Worm (Caenorhabditis elegans) whole organism, young adult: ENCODE measurements around the gene srsx-34.

Experiments used
- F37B4.10 ChIP-seq: fragments of 200-800 bp; sonication (Bioruptor generic); IDR thresholded peaks from 2 replicates; pipeline ENCODE4 v1.3.6; 2022; ENCODE audit warnings: missing genetic modification characterization, missing compliant biosample characterization
- F39B2.1 ChIP-seq: fragments of 200-800 bp; sonication (Bioruptor generic); IDR thresholded peaks from 2 replicates; pipeline ENCODE4 v1.3.6; 2022; ENCODE audit warnings: missing genetic modification reagents, missing genetic modification characterization, missing compliant biosample characterization
- F55B11.4 ChIP-seq: sonication (generic microtip); optimal IDR thresholded peaks from 2 replicates; lab custom pipeline; 2016; ENCODE audit warnings: missing compliant biosample characterization, missing genetic modification characterization, borderline replicate concordance; ENCODE audit not compliant: insufficient read depth
- F57A8.1 ChIP-seq: fragments of 200-800 bp; sonication (Bioruptor generic); optimal IDR thresholded peaks from 2 replicates; lab custom pipeline; 2018; ENCODE audit warnings: mild to moderate bottlenecking, missing genetic modification characterization, moderate library complexity, missing compliant biosample characterization
- K11D2.4 ChIP-seq: fragments of 200-800 bp; sonication (Bioruptor generic); IDR thresholded peaks from 2 replicates; pipeline ENCODE4 v1.3.6; 2022; ENCODE audit warnings: missing genetic modification reagents, missing genetic modification characterization, missing compliant biosample characterization
- K12H6.12 ChIP-seq: fragments of 200-800 bp; sonication (Bioruptor generic); optimal IDR thresholded peaks from 2 replicates; lab custom pipeline; 2018; ENCODE audit warnings: mild to moderate bottlenecking, missing genetic modification characterization, missing compliant biosample characterization
- Y67H2A.10 ChIP-seq: fragments of 200-800 bp; sonication (Bioruptor generic); conservative IDR thresholded peaks from 2 replicates; pipeline ENCODE4 v1.3.6; 2022; ENCODE audit warnings: missing genetic modification reagents, missing genetic modification characterization, missing compliant biosample characterization
- akir-1 ChIP-seq: fragments of 200-800 bp; sonication (Bioruptor generic); optimal IDR thresholded peaks from 2 replicates; lab custom pipeline; 2018; ENCODE audit warnings: mild to moderate bottlenecking, missing genetic modification characterization, moderate library complexity, missing compliant biosample characterization
- ama-1 ChIP-seq, 3 experiments: fragments of 150-350 bp in 1 of 3; sonication (generic microtip) in 2 of 3; optimal IDR thresholded peaks; 2 replicates each; lab custom pipeline; 2014 to 2018; ENCODE audit warnings: missing biosample characterization in 2 of 3, missing genetic modification characterization in 2 of 3, missing genetic modification reagents in 2 of 3
- aptf-3 ChIP-seq: fragments of 200-800 bp; sonication (Bioruptor generic); IDR thresholded peaks from 2 replicates; pipeline ENCODE4 v1.3.6; 2022; ENCODE audit warnings: missing genetic modification characterization, missing compliant biosample characterization
- attf-5 ChIP-seq: fragments of 200-800 bp; sonication (Bioruptor generic); optimal IDR thresholded peaks from 2 replicates; lab custom pipeline; 2018; ENCODE audit warnings: mild to moderate bottlenecking, missing genetic modification characterization, missing compliant biosample characterization
- bed-1 ChIP-seq: fragments of 200-800 bp; sonication (Bioruptor generic); IDR thresholded peaks from 2 replicates; pipeline ENCODE4 v1.3.6; 2022; ENCODE audit warnings: missing genetic modification reagents, missing genetic modification characterization, missing compliant biosample characterization
- cebp-1 ChIP-seq, 2 experiments: fragments of 200-800 bp in 1 of 2; sonication (Bioruptor generic) in 1 of 2; sonication (generic microtip) in 1 of 2; IDR thresholded peaks in 1 of 2; optimal IDR thresholded peaks in 1 of 2; 2 replicates each; pipeline versions ENCODE4 v1.3.6 to Lab custom; 2017 to 2022; ENCODE audit warnings: missing compliant biosample characterization in 2 of 2, missing genetic modification characterization in 2 of 2, mild to moderate bottlenecking in 1 of 2, missing genetic modification reagents in 1 of 2, moderate library complexity in 1 of 2
- ceh-100 ChIP-seq: fragments of 200-800 bp; sonication (Bioruptor generic); IDR thresholded peaks from 2 replicates; pipeline ENCODE4 v1.3.6; 2022; ENCODE audit warnings: missing genetic modification reagents, missing genetic modification characterization, missing compliant biosample characterization
- ceh-40 ChIP-seq: fragments of 200-800 bp; sonication (Bioruptor generic); IDR thresholded peaks from 2 replicates; pipeline ENCODE4 v1.3.6; 2022; ENCODE audit warnings: missing genetic modification characterization, missing compliant biosample characterization
- ceh-58 ChIP-seq: fragments of 200-800 bp; sonication (Bioruptor generic); IDR thresholded peaks from 2 replicates; pipeline ENCODE4 v1.3.6; 2022; ENCODE audit warnings: missing genetic modification characterization, missing compliant biosample characterization
- dox-1 ChIP-seq: fragments of 200-800 bp; sonication (Bioruptor generic); IDR thresholded peaks from 2 replicates; pipeline ENCODE4 v1.3.6; 2022; ENCODE audit warnings: missing genetic modification reagents, missing genetic modification characterization, missing compliant biosample characterization
- ets-4 ChIP-seq: fragments of 200-800 bp; sonication (Bioruptor generic); optimal IDR thresholded peaks from 2 replicates; lab custom pipeline; 2018; ENCODE audit warnings: mild to moderate bottlenecking, missing genetic modification characterization, missing compliant biosample characterization
- gei-17 ChIP-seq: fragments of 200-800 bp; sonication (Bioruptor generic); optimal IDR thresholded peaks from 2 replicates; lab custom pipeline; 2018; ENCODE audit warnings: mild to moderate bottlenecking, missing genetic modification characterization, missing compliant biosample characterization
- hrde-1 ChIP-seq: sonication (generic microtip); optimal IDR thresholded peaks from 2 replicates; lab custom pipeline; 2016; ENCODE audit warnings: missing genetic modification characterization, mild to moderate bottlenecking, missing compliant biosample characterization, moderate library complexity, missing genotype, missing genetic modification reagents, borderline replicate concordance
- hsf-1 ChIP-seq: fragments of 200-800 bp; sonication (Bioruptor generic); IDR thresholded peaks from 2 replicates; pipeline ENCODE4 v1.3.6; 2022; ENCODE audit warnings: missing genetic modification reagents, missing genetic modification characterization, missing compliant biosample characterization
- let-607 ChIP-seq, 2 experiments: fragments of 200-800 bp in 1 of 2; sonication (Bioruptor generic) in 1 of 2; sonication (generic microtip) in 1 of 2; optimal IDR thresholded peaks; 2 replicates each; lab custom pipeline; 2016 to 2018; ENCODE audit warnings: mild to moderate bottlenecking in 2 of 2, missing compliant biosample characterization in 2 of 2, missing genetic modification characterization in 2 of 2, moderate library complexity in 2 of 2, missing genotype in 1 of 2
- mcd-1 ChIP-seq: fragments of 200-800 bp; sonication (Bioruptor generic); IDR thresholded peaks from 2 replicates; pipeline ENCODE4 v1.3.6; 2022; ENCODE audit warnings: missing genetic modification reagents, missing genetic modification characterization, missing compliant biosample characterization
- mxl-1 ChIP-seq: sonication (generic microtip); optimal IDR thresholded peaks from 2 replicates; lab custom pipeline; 2016; ENCODE audit warnings: missing genetic modification characterization, missing compliant biosample characterization
- nfya-1 ChIP-seq: sonication (generic microtip); optimal IDR thresholded peaks from 2 replicates; lab custom pipeline; 2017; ENCODE audit warnings: antibody characterized with exemption, missing compliant biosample characterization, missing genetic modification characterization, borderline replicate concordance; ENCODE audit not compliant: insufficient read depth
- nfyb-1 ChIP-seq: fragments of 200-800 bp; sonication (Bioruptor generic); IDR thresholded peaks from 2 replicates; pipeline ENCODE4 v1.3.6; 2022; ENCODE audit warnings: missing genetic modification reagents, missing genetic modification characterization, missing compliant biosample characterization
- rec-8 ChIP-seq, 2 experiments: sonication (generic microtip); optimal IDR thresholded peaks; 2 replicates each; lab custom pipeline; 2016; ENCODE audit warnings: mild to moderate bottlenecking in 2 of 2, missing genetic modification characterization in 2 of 2, missing genetic modification reagents in 2 of 2, missing genotype in 2 of 2, missing biosample characterization in 1 of 2, missing compliant biosample characterization in 1 of 2, moderate library complexity in 1 of 2
- repo-1 ChIP-seq: sonication (generic microtip); optimal IDR thresholded peaks from 2 replicates; lab custom pipeline; 2017; ENCODE audit warnings: mild to moderate bottlenecking, missing genetic modification characterization, missing compliant biosample characterization
- rpc-1 ChIP-seq, 2 experiments: fragments of 150-350 bp in 1 of 2; sonication (generic microtip) in 1 of 2; optimal IDR thresholded peaks; 2 replicates each; lab custom pipeline; 2014 to 2018; ENCODE audit warnings: missing biosample characterization in 1 of 2, missing genetic modification characterization in 1 of 2, missing genetic modification reagents in 1 of 2, missing genotype in 1 of 2
- snpc-1.3 ChIP-seq: sonication (generic microtip); optimal IDR thresholded peaks from 2 replicates; lab custom pipeline; 2017; ENCODE audit warnings: missing genetic modification characterization, mild to moderate bottlenecking, missing compliant biosample characterization, antibody characterized with exemption, moderate library complexity, missing genotype, missing genetic modification reagents; ENCODE audit not compliant: insufficient read depth
- tbp1 ChIP-seq: fragments of 200-800 bp; sonication (Bioruptor generic); optimal IDR thresholded peaks from 2 replicates; lab custom pipeline; 2018; ENCODE audit warnings: mild to moderate bottlenecking, missing genetic modification characterization, missing compliant biosample characterization
- zim-3 ChIP-seq: sonication (generic microtip); optimal IDR thresholded peaks from 2 replicates; lab custom pipeline; 2017; ENCODE audit warnings: mild to moderate bottlenecking, missing genetic modification characterization, moderate library complexity, missing compliant biosample characterization
- ztf-18 ChIP-seq: sonication (generic microtip); optimal IDR thresholded peaks from 2 replicates; lab custom pipeline; 2016; ENCODE audit warnings: missing genotype, mild to moderate bottlenecking, missing genetic modification characterization, missing compliant biosample characterization
- ztf-28 ChIP-seq: fragments of 200-800 bp; sonication (Bioruptor generic); IDR thresholded peaks from 2 replicates; pipeline ENCODE4 v1.3.6; 2022; ENCODE audit warnings: missing genetic modification reagents, missing genetic modification characterization, missing compliant biosample characterization
- ztf-3 ChIP-seq: fragments of 200-800 bp; sonication (Bioruptor generic); optimal IDR thresholded peaks from 2 replicates; lab custom pipeline; 2018; ENCODE audit warnings: mild to moderate bottlenecking, missing genetic modification characterization, missing compliant biosample characterization

Gene srsx-34

DNA sequence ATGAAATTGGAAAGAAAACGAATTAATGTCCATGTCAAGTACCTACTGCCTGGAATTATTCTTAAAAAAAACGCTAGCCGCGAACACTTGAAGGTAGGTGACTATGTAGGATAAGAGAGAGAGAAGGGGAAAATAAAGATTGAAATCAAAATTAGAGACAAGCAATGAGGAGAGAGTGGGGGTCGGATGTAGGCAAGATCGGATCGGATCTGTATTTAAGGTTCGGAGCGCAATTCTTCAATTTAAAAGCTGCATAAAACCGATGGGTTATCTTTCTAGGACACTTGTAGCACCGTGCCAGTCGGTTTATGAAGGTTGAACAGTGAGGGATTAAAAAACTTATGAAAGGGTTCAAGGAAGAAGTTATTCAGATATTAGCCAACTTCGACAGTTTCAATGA, 27.3 kb downstream of the srsx-34 start:
- TF ChIP-seq rec-8 (tag; optimal IDR thresholded peaks at IDR 0.05; lab: Kevin White, UChicago) (no peak), Y67H2A.10 (GFP tag; lab: Robert Waterston, UW) (no peak), hrde-1 (tag; lab: Kevin White, UChicago) (no peak), rpc-1 (optimal IDR thresholded peaks at IDR 0.05; lab: Kevin White, UChicago) (no peak), rpc-1 (tag; optimal IDR thresholded peaks at IDR 0.05; lab: Kevin White, UChicago) (no peak), zim-3 (no peak), K12H6.12 (no peak), mxl-1 (tag; lab: Kevin White, UChicago) (no peak), K11D2.4 (GFP tag; lab: Robert Waterston, UW) (no peak), aptf-3 (GFP tag; lab: Robert Waterston, UW) (no peak)

DNA sequence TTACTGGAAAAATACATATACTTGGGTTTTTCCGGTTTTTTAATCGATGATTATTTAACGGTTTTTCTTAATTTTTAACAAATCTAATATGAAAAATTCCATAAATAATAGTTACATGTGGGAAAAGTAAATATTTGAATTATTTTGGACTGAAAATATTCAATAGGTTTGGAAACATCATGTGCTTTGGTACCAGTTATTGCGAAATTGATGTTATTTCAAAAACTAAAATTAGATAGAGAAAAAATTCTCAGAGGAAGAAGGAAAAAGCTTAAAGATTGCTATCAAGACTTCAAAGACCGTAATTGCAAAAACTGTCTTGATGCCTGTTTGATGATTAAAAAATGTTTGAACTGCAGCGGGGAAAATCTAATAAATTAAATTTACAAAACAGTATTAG, 29.2 kb downstream of the srsx-34 start:
- no peak for TF ChIP-seq repo-1 (tag; lab: Kevin White, UChicago)
- TF ChIP-seq F39B2.1 (GFP tag; lab: Robert Waterston, UW): no peak
- TF ChIP-seq let-607 (tag; optimal IDR thresholded peaks at IDR 0.05; lab: Kevin White, UChicago): no peak
- TF ChIP-seq attf-5 (GFP tag; lab: Kevin White, UChicago): no peak
- TF ChIP-seq cebp-1 (GFP tag; IDR thresholded peaks at IDR 0.05; lab: Robert Waterston, UW): no peak
- peak; percentile 76 for TF ChIP-seq cebp-1 (tag; optimal IDR thresholded peaks at IDR 0.05; lab: Kevin White, UChicago)
- no peak for TF ChIP-seq ceh-40 (GFP tag; lab: Robert Waterston, UW)
- TF ChIP-seq Y67H2A.10 (GFP tag; lab: Robert Waterston, UW): no peak

DNA sequence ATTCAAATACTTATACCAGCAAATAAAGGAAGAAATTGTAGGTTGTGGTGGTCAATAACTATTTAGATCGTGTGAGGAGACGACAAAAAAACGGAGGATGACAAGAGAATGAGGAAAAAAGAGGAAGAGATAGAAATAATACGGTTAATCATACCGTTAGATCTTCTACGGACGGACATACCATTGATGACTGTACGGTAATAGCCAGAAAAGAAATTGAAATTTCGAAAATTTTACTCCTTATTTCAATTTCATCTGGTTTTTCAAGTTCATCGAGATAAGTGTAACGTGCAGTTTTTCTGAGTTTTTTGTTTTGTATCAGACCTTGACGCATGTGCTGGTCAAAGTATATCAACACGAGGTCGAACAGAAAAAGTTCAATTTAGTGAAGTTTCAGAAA, 30.1 kb downstream of the srsx-34 start:
- TF ChIP-seq ztf-3 (no peak), tbp1 (GFP tag; lab: Kevin White, UChicago) (no peak), hsf-1 (GFP tag; lab: Robert Waterston, UW) (no peak), bed-1 (GFP tag; lab: Robert Waterston, UW) (no peak), ets-4 (GFP tag; lab: Kevin White, UChicago) (no peak)

DNA sequence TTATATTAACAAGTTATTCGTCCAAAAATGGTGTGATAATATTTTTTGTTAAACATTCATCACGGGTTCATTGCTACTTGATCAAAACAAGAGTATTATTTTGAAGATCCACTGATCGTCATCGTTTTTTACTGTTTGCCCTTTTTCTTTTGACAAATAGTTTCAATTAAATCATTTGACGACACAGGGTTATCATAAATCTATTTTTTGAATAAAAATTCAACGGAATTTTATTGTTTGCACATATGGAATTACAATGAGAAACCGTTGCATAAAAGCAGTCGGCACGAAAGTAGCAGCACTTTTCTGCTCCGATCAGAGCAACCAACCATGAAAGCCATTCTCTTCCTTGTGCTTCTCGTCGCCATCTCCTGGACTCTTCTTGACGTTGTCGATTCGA, 31.9 kb downstream of the srsx-34 start, which contains the start of gene fip-2:
fip-2 (plus strand) TSS at position 301 of the 400 bp plus-strand sequence.
- TF ChIP-seq hrde-1 (tag; lab: Kevin White, UChicago): no peak
- no peak for TF ChIP-seq F57A8.1 (GFP tag; lab: Kevin White, UChicago)
- TF ChIP-seq mcd-1: no peak
- no peak for TF ChIP-seq ztf-28 (GFP tag; lab: Robert Waterston, UW)
- TF ChIP-seq F55B11.4 (tag; lab: Kevin White, UChicago): no peak
- no peak for TF ChIP-seq nfyb-1 (GFP tag; lab: Robert Waterston, UW)
- no peak for TF ChIP-seq repo-1 (tag; lab: Kevin White, UChicago)
- TF ChIP-seq ama-1 (optimal IDR thresholded peaks at IDR 0.05; lab: Kevin White, UChicago): no peak
- no peak for TF ChIP-seq ama-1 (GFP tag; optimal IDR thresholded peaks at IDR 0.05; lab: Kevin White, UChicago)
- no peak for TF ChIP-seq F37B4.10 (GFP tag; lab: Robert Waterston, UW)
- TF ChIP-seq ceh-58 (GFP tag; lab: Robert Waterston, UW): no peak
- no peak for TF ChIP-seq gei-17 (GFP tag; lab: Kevin White, UChicago)
- no peak for TF ChIP-seq akir-1 (GFP tag; lab: Kevin White, UChicago)

DNA sequence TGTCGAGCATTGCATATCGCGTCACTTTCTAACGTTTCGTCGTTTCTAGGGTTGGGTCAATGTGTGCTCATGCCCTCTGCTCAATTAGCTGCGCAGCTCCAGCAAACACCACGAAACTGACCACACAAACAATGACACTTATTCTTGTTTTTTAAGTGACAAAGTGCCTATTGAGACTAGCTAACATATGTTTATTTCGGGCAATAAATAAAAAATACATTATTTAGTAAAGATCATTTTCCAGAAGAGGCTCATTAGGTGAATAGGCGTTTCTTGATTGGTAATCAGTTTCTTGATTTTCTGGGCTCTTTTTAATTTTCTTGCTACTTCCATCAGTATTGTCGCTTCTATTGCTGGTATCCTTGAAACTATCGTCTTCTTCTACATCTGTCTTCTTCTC, 33.9 kb downstream of the srsx-34 start, which contains the start of gene T27E4.5:
T27E4.5 (minus strand) TSS at position 101 of the 400 bp plus-strand sequence.
- TF ChIP-seq dox-1 (GFP tag; lab: Robert Waterston, UW): no peak
- no peak for TF ChIP-seq nfya-1
- TF ChIP-seq cebp-1 (GFP tag; IDR thresholded peaks at IDR 0.05; lab: Robert Waterston, UW): no peak
- TF ChIP-seq cebp-1 (tag; optimal IDR thresholded peaks at IDR 0.05; lab: Kevin White, UChicago): no peak
- TF ChIP-seq zim-3: no peak
- TF ChIP-seq ztf-18 (tag; lab: Kevin White, UChicago): no peak
- no peak for TF ChIP-seq snpc-1.3 (tag; lab: Kevin White, UChicago)
- no peak for TF ChIP-seq ceh-100 (GFP tag; lab: Robert Waterston, UW)
